Worm (Caenorhabditis elegans): ENCODE measurements around the gene smgl-2.

Gene smgl-2

DNA sequence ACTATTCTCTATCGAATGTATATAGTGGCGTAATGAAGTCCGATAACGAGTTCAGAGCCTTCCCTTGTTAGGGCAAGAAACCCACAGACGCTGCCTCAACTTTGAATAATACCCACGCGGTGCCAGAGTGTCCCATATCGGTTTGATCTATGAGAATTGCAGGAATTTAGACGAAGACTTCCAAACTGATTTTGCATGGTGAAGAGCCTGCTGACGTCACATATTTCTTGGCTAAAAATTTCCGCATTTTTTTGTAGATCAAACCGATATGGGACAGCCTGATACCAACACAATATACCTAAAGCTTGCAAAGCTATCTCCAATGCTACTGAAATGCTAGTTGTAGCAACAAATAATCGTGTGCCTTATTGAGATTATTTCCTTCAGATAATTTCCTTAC is 15.9 kb downstream of the smgl-2 start:
- no peak for TF ChIP-seq elt-1 (tag; optimal IDR thresholded peaks at IDR 0.05)
- no peak for TF ChIP-seq nhr-43 (tag; optimal IDR thresholded peaks at IDR 0.05; ENCODE audit: poor library complexity, severe bottlenecking)
- TF ChIP-seq nhr-25 (tag; optimal IDR thresholded peaks at IDR 0.05) = no peak
- TF ChIP-seq nhr-77 (tag; optimal IDR thresholded peaks at IDR 0.05) = no peak
- TF ChIP-seq aly-2 (tag; optimal IDR thresholded peaks at IDR 0.05) = no peak
- TF ChIP-seq egl-27 (tag; optimal IDR thresholded peaks at IDR 0.05) = no peak

DNA sequence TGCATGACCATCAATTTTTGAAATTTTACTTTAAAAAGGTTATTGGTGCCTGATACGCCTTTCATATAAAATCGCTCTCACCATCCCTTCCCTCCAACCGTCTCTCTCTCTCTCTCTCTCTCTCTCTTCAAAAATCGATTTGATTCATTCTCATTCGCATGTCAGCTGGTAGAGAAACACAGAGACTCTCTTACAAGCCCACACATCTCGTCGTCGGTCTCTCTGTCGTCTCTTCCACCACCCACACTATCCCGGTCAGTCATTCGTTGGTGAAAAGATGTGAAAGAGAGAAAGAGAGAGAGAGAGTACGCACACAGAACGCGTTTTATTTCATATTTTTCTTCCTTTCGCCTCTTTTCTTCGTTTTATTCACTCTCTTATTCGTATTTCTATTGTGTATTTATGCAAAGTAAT is 16.5 kb downstream of the smgl-2 start:
- TF ChIP-seq egl-27 (tag; optimal IDR thresholded peaks at IDR 0.05) (no peak), nhr-77 (tag; optimal IDR thresholded peaks at IDR 0.05) (peak; percentile 10), mml-1 (tag; optimal IDR thresholded peaks at IDR 0.05) (no peak), tbx-2 (tag; optimal IDR thresholded peaks at IDR 0.05) (peak; percentile 60), nhr-11 (tag; optimal IDR thresholded peaks at IDR 0.05) (no peak), nhr-23 (tag; optimal IDR thresholded peaks at IDR 0.05) (peak; percentile 75), nhr-12 (tag; optimal IDR thresholded peaks at IDR 0.05) (no peak), skn-1 (tag; optimal IDR thresholded peaks at IDR 0.05) (peak; percentile 80), zag-1 (tag; optimal IDR thresholded peaks at IDR 0.05) (no peak), nhr-28 (tag; optimal IDR thresholded peaks at IDR 0.05) (no peak), lin-39 (tag; optimal IDR thresholded peaks at IDR 0.05) (peak; percentile 82), ama-1 (optimal IDR thresholded peaks at IDR 0.05) (peak; percentile 31), mdl-1 (tag; optimal IDR thresholded peaks at IDR 0.05) (peak; percentile 33), ceh-28 (tag; optimal IDR thresholded peaks at IDR 0.05) (peak; percentile 95), nhr-76 (tag; optimal IDR thresholded peaks at IDR 0.05) (no peak), R02D3.7 (tag; optimal IDR thresholded peaks at IDR 0.05) (peak; percentile 60), jun-1 (tag; optimal IDR thresholded peaks at IDR 0.05) (peak; percentile 85), ceh-16 (tag; optimal IDR thresholded peaks at IDR 0.05) (no peak), pha-4 (tag; optimal IDR thresholded peaks at IDR 0.05) (peak; percentile 75), unc-39 (tag; optimal IDR thresholded peaks at IDR 0.05) (no peak), fos-1 (tag; optimal IDR thresholded peaks at IDR 0.05) (no peak), pqm-1 (tag; optimal IDR thresholded peaks at IDR 0.05) (peak; percentile 72), elt-1 (tag; optimal IDR thresholded peaks at IDR 0.05) (no peak), nfya-1 (tag; optimal IDR thresholded peaks at IDR 0.05; ENCODE audit: insufficient read depth) (peak; percentile 93), ztf-4 (tag; optimal IDR thresholded peaks at IDR 0.05) (no peak), nhr-237 (tag; optimal IDR thresholded peaks at IDR 0.05) (no peak), nhr-25 (tag; optimal IDR thresholded peaks at IDR 0.05) (peak; percentile 88), lin-15B (tag; optimal IDR thresholded peaks at IDR 0.05) (peak; percentile 78), egl-5 (tag; optimal IDR thresholded peaks at IDR 0.05) (peak; percentile 86), aly-2 (tag; optimal IDR thresholded peaks at IDR 0.05) (no peak), elt-2 (tag; optimal IDR thresholded peaks at IDR 0.05) (peak; percentile 66), snpc-4 (tag; optimal IDR thresholded peaks at IDR 0.05) (peak; percentile 36), fkh-2 (tag; optimal IDR thresholded peaks at IDR 0.05) (no peak), daf-12 (tag; optimal IDR thresholded peaks at IDR 0.05) (no peak), hmg-11 (tag; optimal IDR thresholded peaks at IDR 0.05) (peak; percentile 90), ZK546.5 (tag; optimal IDR thresholded peaks at IDR 0.05) (no peak), ceh-9 (tag; optimal IDR thresholded peaks at IDR 0.05) (no peak), unc-62 (GFP tag; optimal IDR thresholded peaks at IDR 0.05) (no peak), eor-1 (tag; optimal IDR thresholded peaks at IDR 0.05) (no peak), sea-2 (GFP tag; optimal IDR thresholded peaks at IDR 0.05) (no peak), fkh-10 (GFP tag; optimal IDR thresholded peaks at IDR 0.05) (no peak), elt-3 (tag; optimal IDR thresholded peaks at IDR 0.05) (no peak), lsy-12 (tag; optimal IDR thresholded peaks at IDR 0.05) (peak; percentile 48), nhr-43 (tag; optimal IDR thresholded peaks at IDR 0.05; ENCODE audit: poor library complexity, severe bottlenecking) (peak; percentile 51), nhr-67 (tag; optimal IDR thresholded peaks at IDR 0.05) (no peak), ceh-82 (tag; optimal IDR thresholded peaks at IDR 0.05) (no peak), ztf-11 (tag; optimal IDR thresholded peaks at IDR 0.05) (no peak)

Measured in whole organism, L3 larva.